Worm (Caenorhabditis elegans): ENCODE results near the gene dnj-19.

Gene dnj-19

ce11 chrV:5465335-5465734, 39.3 kb downstream of the dnj-19 start, which contains the start of gene srg-68:
Gene srg-68, minus strand, starts transcription at chrV:5465435.
- TF ChIP-seq W03F9.2 (tag; optimal IDR thresholded peaks at IDR 0.05), result no peak
- TF ChIP-seq him-1 (tag; optimal IDR thresholded peaks at IDR 0.05), result no peak
- no peak for TF ChIP-seq dao-5 (tag; optimal IDR thresholded peaks at IDR 0.05)

DNA sequence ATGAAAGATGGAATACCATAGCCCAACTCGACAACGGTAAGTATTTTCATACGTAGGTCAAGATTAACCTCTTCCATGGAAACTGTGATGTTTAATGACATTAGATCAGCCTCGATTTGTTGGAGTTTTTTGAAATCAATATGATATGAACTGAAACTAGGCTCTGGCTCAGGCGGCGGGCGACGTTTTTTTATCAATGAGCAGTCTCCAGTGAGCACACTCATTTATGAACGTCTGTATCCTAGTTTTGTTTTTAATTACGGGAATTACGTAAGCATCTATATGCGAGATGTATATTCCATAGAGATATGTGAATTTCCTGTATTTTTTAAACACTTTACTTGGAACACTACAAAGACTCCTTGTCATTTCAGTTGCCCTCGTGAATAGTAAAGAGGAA, 41.8 kb downstream of the dnj-19 start, which contains the start of gene srg-67:
Gene srg-67 (minus strand): TSS at position 101 of the 400 bp plus-strand sequence.
- no peak for TF ChIP-seq dao-5 (tag; optimal IDR thresholded peaks at IDR 0.05)
- TF ChIP-seq W03F9.2 (tag; optimal IDR thresholded peaks at IDR 0.05), result no peak
- no peak for TF ChIP-seq him-1 (tag; optimal IDR thresholded peaks at IDR 0.05)

DNA sequence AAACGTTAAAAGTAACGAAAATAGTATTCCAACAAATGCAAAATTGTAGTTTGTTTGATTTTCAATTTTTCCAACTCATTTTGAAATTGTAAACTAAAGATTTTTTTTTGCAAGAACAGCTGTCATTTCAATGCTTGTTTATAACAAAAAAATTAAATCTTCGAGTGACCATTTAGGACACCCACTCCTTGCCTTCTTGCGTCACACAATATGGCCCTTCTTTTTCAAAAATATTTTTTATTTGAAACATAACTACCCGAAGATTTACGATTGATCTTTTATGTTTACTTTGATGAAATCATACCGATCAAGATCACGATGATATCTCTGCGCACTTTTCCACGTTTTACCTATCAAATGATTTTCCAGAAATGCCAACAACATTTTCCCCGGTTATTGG, 44.9 kb downstream of the dnj-19 start, which contains the start of gene ZC317.2:
Gene ZC317.2 (plus strand): TSS at position 301 of the 400 bp plus-strand sequence.
- TF ChIP-seq him-1 (tag; optimal IDR thresholded peaks at IDR 0.05) (no peak), W03F9.2 (tag; optimal IDR thresholded peaks at IDR 0.05) (no peak), dao-5 (tag; optimal IDR thresholded peaks at IDR 0.05) (no peak)

- TF ChIP-seq dao-5 (tag; optimal IDR thresholded peaks at IDR 0.05), result no peak
- no peak for TF ChIP-seq him-1 (tag; optimal IDR thresholded peaks at IDR 0.05)
- TF ChIP-seq W03F9.2 (tag; optimal IDR thresholded peaks at IDR 0.05), result no peak
Observed at ce11 chrV:5454955-5455354, 49.7 kb downstream of the dnj-19 start.

ce11 chrV:5453615-5454014, 51.0 kb downstream of the dnj-19 start, which contains the start of gene glc-3:
Gene glc-3, minus strand, starts transcription at chrV:5453715.
- TF ChIP-seq W03F9.2 (tag; optimal IDR thresholded peaks at IDR 0.05), result no peak
- no peak for TF ChIP-seq dao-5 (tag; optimal IDR thresholded peaks at IDR 0.05)
- TF ChIP-seq him-1 (tag; optimal IDR thresholded peaks at IDR 0.05), result no peak

All from whole organism, L4/young adult.